Fruit fly (Drosophila melanogaster) whole organism, embryonic: ENCODE data around the gene qtc.

Experiments used
- Atf3 ChIP-seq: fragments of 200-800 bp; sonication (Bioruptor generic); optimal IDR thresholded peaks from 3 replicates; lab custom pipeline; 2016; ENCODE audit warnings: missing biosample characterization, missing genetic modification characterization
- Bgb ChIP-seq: fragments of 200-800 bp; sonication (Bioruptor generic); IDR thresholded peaks from 2 replicates; pipeline ENCODE4 v1.3.6; 2022; ENCODE audit warnings: missing biosample characterization, missing genetic modification characterization; ENCODE audit not compliant: partially characterized antibody
- CG12104 ChIP-seq: fragments of 200-800 bp; sonication (Bioruptor generic); optimal IDR thresholded peaks from 3 replicates; lab custom pipeline; 2016; ENCODE audit warnings: missing biosample characterization, missing genetic modification characterization
- CG12942 ChIP-seq: fragments of 200-800 bp; sonication (Bioruptor generic); optimal IDR thresholded peaks from 3 replicates; lab custom pipeline; 2016; ENCODE audit warnings: missing biosample characterization, missing genetic modification characterization
- CG15073 ChIP-seq: fragments of 200-800 bp; sonication (Bioruptor generic); optimal IDR thresholded peaks from 2 replicates; lab custom pipeline; 2016; ENCODE audit warnings: missing biosample characterization, missing genetic modification characterization
- CG1603 ChIP-seq: fragments of 200-800 bp; sonication (Bioruptor generic); optimal IDR thresholded peaks from 2 replicates; lab custom pipeline; 2019; ENCODE audit warnings: missing biosample characterization, mild to moderate bottlenecking, missing genetic modification characterization, moderate library complexity
- CG17802 ChIP-seq: fragments of 200-800 bp; sonication (Bioruptor generic); optimal IDR thresholded peaks from 2 replicates; lab custom pipeline; 2018; ENCODE audit warnings: missing biosample characterization, mild to moderate bottlenecking, missing genetic modification characterization, moderate library complexity
- CG2116 ChIP-seq: fragments of 200-800 bp; sonication (Bioruptor generic); optimal IDR thresholded peaks from 3 replicates; lab custom pipeline; 2018; ENCODE audit warnings: missing biosample characterization, mild to moderate bottlenecking, missing genetic modification characterization
- CG2199 ChIP-seq: fragments of 200-800 bp; sonication (Bioruptor generic); IDR thresholded peaks from 3 replicates; pipeline ENCODE4 v1.3.6; 2022; ENCODE audit warnings: missing biosample characterization, missing genetic modification characterization
- CG2678 ChIP-seq: fragments of 200-800 bp; sonication (Bioruptor generic); optimal IDR thresholded peaks from 3 replicates; lab custom pipeline; 2019; ENCODE audit warnings: missing biosample characterization, mild to moderate bottlenecking, missing genetic modification characterization, moderate library complexity
- CG5180 ChIP-seq: fragments of 200-800 bp; sonication (Bioruptor generic); optimal IDR thresholded peaks from 3 replicates; lab custom pipeline; 2017; ENCODE audit warnings: missing biosample characterization, missing genetic modification characterization, mild to moderate bottlenecking, moderate library complexity, missing genetic modification reagents
- CG6689 ChIP-seq: fragments of 200-800 bp; sonication (Bioruptor generic); IDR thresholded peaks from 2 replicates; pipeline ENCODE4 v1.3.6; 2022; ENCODE audit warnings: missing biosample characterization, missing genetic modification characterization
- CG6791 ChIP-seq: fragments of 200-800 bp; sonication (Bioruptor generic); IDR thresholded peaks from 3 replicates; pipeline ENCODE4 v1.3.6; 2022; ENCODE audit warnings: missing biosample characterization, missing genetic modification characterization; ENCODE audit not compliant: partially characterized antibody
- CG8944 ChIP-seq: fragments of 200-800 bp; sonication (Bioruptor generic); optimal IDR thresholded peaks from 3 replicates; lab custom pipeline; 2016; ENCODE audit warnings: missing biosample characterization, missing genetic modification characterization
- CG9727 ChIP-seq: fragments of 200-800 bp; sonication (Bioruptor generic); optimal IDR thresholded peaks from 3 replicates; lab custom pipeline; 2017; ENCODE audit warnings: missing biosample characterization, mild to moderate bottlenecking, missing genetic modification characterization
- CoRest ChIP-seq: fragments of 200-800 bp; sonication (Bioruptor generic); optimal IDR thresholded peaks from 3 replicates; lab custom pipeline; 2018; ENCODE audit warnings: missing biosample characterization, mild to moderate bottlenecking, missing genetic modification characterization, moderate library complexity
- Drgx ChIP-seq: fragments of 200-800 bp; sonication (Bioruptor generic); IDR thresholded peaks from 2 replicates; pipeline ENCODE4 v1.3.6; 2022; ENCODE audit warnings: missing biosample characterization, missing genetic modification characterization
- E2f1 ChIP-seq: fragments of 200-800 bp; sonication (Bioruptor generic); IDR thresholded peaks from 2 replicates; pipeline ENCODE4 v1.3.6; 2022; ENCODE audit warnings: missing biosample characterization, missing genetic modification characterization
- ERR ChIP-seq: fragments of 200-800 bp; sonication (Bioruptor generic); optimal IDR thresholded peaks from 2 replicates; lab custom pipeline; 2016; ENCODE audit warnings: missing biosample characterization, missing genetic modification characterization
- HmgZ ChIP-seq: fragments of 200-800 bp; sonication (Bioruptor generic); optimal IDR thresholded peaks from 2 replicates; lab custom pipeline; 2018; ENCODE audit warnings: missing biosample characterization, mild to moderate bottlenecking, missing genetic modification characterization
- Hmr ChIP-seq: fragments of 200-800 bp; sonication (Bioruptor generic); optimal IDR thresholded peaks from 3 replicates; lab custom pipeline; 2017; ENCODE audit warnings: mild to moderate bottlenecking, missing biosample characterization, missing genetic modification reagents, missing genetic modification characterization
- Med ChIP-seq: fragments of 200-800 bp; sonication (Bioruptor generic); peaks from one replicate; lab custom pipeline; 2016; ENCODE audit warnings: missing biosample characterization, missing genetic modification characterization, mild to moderate bottlenecking, inconsistent platforms, moderate library complexity
- Nf-YA ChIP-seq: fragments of 200-800 bp; sonication (Bioruptor generic); IDR thresholded peaks from 2 replicates; pipeline ENCODE4 v1.3.6; 2022; ENCODE audit warnings: missing biosample characterization, missing genetic modification characterization
- Xrp1 ChIP-seq: fragments of 200-800 bp; sonication (Bioruptor generic); IDR thresholded peaks from 2 replicates; pipeline ENCODE4 v1.3.6; 2022; ENCODE audit warnings: missing biosample characterization, missing genetic modification characterization
- ato ChIP-seq: fragments of 200-800 bp; sonication (Bioruptor generic); IDR thresholded peaks from 2 replicates; pipeline ENCODE4 v1.3.6; 2022; ENCODE audit warnings: missing biosample characterization, missing genetic modification characterization; ENCODE audit not compliant: partially characterized antibody
- caup ChIP-seq: fragments of 200-800 bp; sonication (Bioruptor generic); optimal IDR thresholded peaks from 3 replicates; lab custom pipeline; 2017; ENCODE audit warnings: missing biosample characterization, mild to moderate bottlenecking, missing genetic modification characterization, moderate library complexity; ENCODE audit not compliant: severe bottlenecking
- chinmo ChIP-seq: fragments of 200-800 bp; sonication (Bioruptor generic); IDR thresholded peaks from 4 replicates; pipeline ENCODE4 v1.3.6; 2022; ENCODE audit warnings: missing biosample characterization, missing genetic modification characterization; ENCODE audit not compliant: partially characterized antibody
- cwo ChIP-seq: fragments of 200-800 bp; sonication (Bioruptor generic); optimal IDR thresholded peaks from 3 replicates; lab custom pipeline; 2017; ENCODE audit warnings: missing biosample characterization, missing genetic modification characterization, mild to moderate bottlenecking, moderate library complexity, missing genetic modification reagents
- fd3F ChIP-seq: fragments of 200-800 bp; sonication (Bioruptor generic); optimal IDR thresholded peaks from 2 replicates; lab custom pipeline; 2018; ENCODE audit warnings: missing biosample characterization, mild to moderate bottlenecking, missing genetic modification characterization, moderate library complexity
- fd64A ChIP-seq: fragments of 200-800 bp; sonication (Bioruptor generic); optimal IDR thresholded peaks from 3 replicates; lab custom pipeline; 2018; ENCODE audit warnings: missing biosample characterization, mild to moderate bottlenecking, missing genetic modification characterization
- gem ChIP-seq: fragments of 200-800 bp; sonication (Bioruptor generic); optimal IDR thresholded peaks from 2 replicates; lab custom pipeline; 2019; ENCODE audit warnings: missing biosample characterization, mild to moderate bottlenecking, missing genetic modification characterization, moderate library complexity
- gsb-n ChIP-seq: fragments of 200-800 bp; sonication (Bioruptor generic); optimal IDR thresholded peaks from 3 replicates; lab custom pipeline; 2018; ENCODE audit warnings: missing biosample characterization, mild to moderate bottlenecking, missing genetic modification characterization
- inv ChIP-seq: fragments of 200-800 bp; sonication (Bioruptor generic); IDR thresholded peaks from 2 replicates; pipeline ENCODE4 v1.3.6; 2022; ENCODE audit warnings: missing biosample characterization, missing genetic modification characterization; ENCODE audit not compliant: partially characterized antibody
- klu ChIP-seq: fragments of 200-800 bp; sonication (Bioruptor generic); IDR thresholded peaks from 2 replicates; pipeline ENCODE4 v1.3.6; 2022; ENCODE audit warnings: missing biosample characterization, missing genetic modification characterization
- kni ChIP-seq: fragments of 200-800 bp; sonication (Bioruptor generic); optimal IDR thresholded peaks from 3 replicates; lab custom pipeline; 2017; ENCODE audit warnings: mild to moderate bottlenecking, missing biosample characterization, missing genetic modification reagents, missing genetic modification characterization
- lab ChIP-seq: fragments of 200-800 bp; sonication (Bioruptor generic); optimal IDR thresholded peaks from 3 replicates; lab custom pipeline; 2017; ENCODE audit warnings: missing biosample characterization, missing genetic modification characterization, mild to moderate bottlenecking, moderate library complexity, missing genetic modification reagents
- lmd ChIP-seq: fragments of 200-800 bp; sonication (Bioruptor generic); IDR thresholded peaks from 2 replicates; pipeline ENCODE4 v1.3.6; 2022; ENCODE audit warnings: missing biosample characterization, missing genetic modification characterization
- mirr ChIP-seq: fragments of 200-800 bp; sonication (Bioruptor generic); optimal IDR thresholded peaks from 3 replicates; lab custom pipeline; 2018; ENCODE audit warnings: missing biosample characterization, mild to moderate bottlenecking, missing genetic modification characterization
- nau ChIP-seq: fragments of 200-800 bp; sonication (Bioruptor generic); optimal IDR thresholded peaks from 3 replicates; lab custom pipeline; 2017; ENCODE audit warnings: missing biosample characterization, mild to moderate bottlenecking, missing genetic modification characterization, missing genetic modification reagents
- odd ChIP-seq: fragments of 200-800 bp; sonication (Bioruptor generic); optimal IDR thresholded peaks from 2 replicates; lab custom pipeline; 2017; ENCODE audit warnings: missing biosample characterization, mild to moderate bottlenecking, missing genetic modification characterization
- peb ChIP-seq: fragments of 200-800 bp; sonication (Bioruptor generic); IDR thresholded peaks from 2 replicates; pipeline ENCODE4 v1.3.6; 2022; ENCODE audit warnings: missing biosample characterization, missing genetic modification characterization
- rib ChIP-seq: fragments of 200-800 bp; sonication (Bioruptor generic); IDR thresholded peaks from 2 replicates; pipeline ENCODE4 v1.3.6; 2022; ENCODE audit warnings: missing biosample characterization, missing genetic modification characterization
- schlank ChIP-seq: fragments of 200-800 bp; sonication (Bioruptor generic); optimal IDR thresholded peaks from 2 replicates; lab custom pipeline; 2018; ENCODE audit warnings: missing biosample characterization, mild to moderate bottlenecking, missing genetic modification characterization
- sd ChIP-seq: fragments of 200-800 bp; sonication (Bioruptor generic); optimal IDR thresholded peaks from 3 replicates; lab custom pipeline; 2018; ENCODE audit warnings: missing biosample characterization, mild to moderate bottlenecking, missing genetic modification characterization, moderate library complexity
- sens ChIP-seq: fragments of 200-800 bp; sonication (Bioruptor generic); peaks from one replicate; lab custom pipeline; 2016; ENCODE audit warnings: missing biosample characterization, missing genetic modification characterization
- sqz ChIP-seq: fragments of 200-800 bp; sonication (Bioruptor generic); optimal IDR thresholded peaks from 3 replicates; lab custom pipeline; 2018; ENCODE audit warnings: missing biosample characterization, mild to moderate bottlenecking, missing genetic modification characterization
- tna ChIP-seq: fragments of 200-800 bp; sonication (Bioruptor generic); IDR thresholded peaks from 2 replicates; pipeline ENCODE4 v1.3.6; 2022; ENCODE audit warnings: missing biosample characterization, missing genetic modification characterization; ENCODE audit not compliant: partially characterized antibody

qtc gene

dm6 chr2L:5113480-5114118, 53.0 kb downstream of the qtc start (continued):
- TF ChIP-seq fd64A (peak; percentile 24), tna (no peak), Hmr (GFP tag; lab: Kevin White, UChicago) (peak; percentile 36), Med (GFP tag; lab: Kevin White, UChicago) (peak; percentile 85), CG8944 (GFP tag; lab: Kevin White, UChicago) (no peak), caup (GFP tag; lab: Kevin White, UChicago) (peak; percentile 26), gsb-n (tag; lab: Kevin White, UChicago) (no peak), CG12104 (GFP tag; lab: Kevin White, UChicago) (no peak), gem (tag; lab: Kevin White, UChicago) (peak; percentile 11), sd (tag; lab: Kevin White, UChicago) (peak; percentile 30), lmd (GFP tag; lab: Robert Waterston, UW) (no peak), CG6791 (GFP tag; lab: Robert Waterston, UW) (no peak), fd3F (GFP tag; lab: Kevin White, UChicago) (peak; percentile 1), CG15073 (GFP tag; lab: Kevin White, UChicago) (no peak), lab (peak; percentile 54), Atf3 (GFP tag; lab: Kevin White, UChicago) (no peak), nau (GFP tag; lab: Kevin White, UChicago) (peak; percentile 28), Xrp1 (GFP tag; lab: Robert Waterston, UW) (no peak), CG17802 (tag; lab: Kevin White, UChicago) (no peak), sens (GFP tag; lab: Kevin White, UChicago) (peak; percentile 73), chinmo (GFP tag; lab: Robert Waterston, UW) (0 out of 4 replicates have a peak, but pooled peaks have one; percentile 54), CG2199 (GFP tag; lab: Robert Waterston, UW) (no peak), mirr (GFP tag; lab: Kevin White, UChicago) (no peak), ato (GFP tag; lab: Robert Waterston, UW) (no peak), Drgx (no peak), rib (GFP tag; lab: Robert Waterston, UW) (no peak), CG2116 (GFP tag; lab: Kevin White, UChicago) (no peak), CG12942 (GFP tag; lab: Kevin White, UChicago) (no peak), CG5180 (GFP tag; lab: Kevin White, UChicago) (peak; percentile 52), Bgb (no peak), CG6689 (GFP tag; lab: Robert Waterston, UW) (no peak), CG9727 (no peak), schlank (tag; lab: Kevin White, UChicago) (no peak), kni (GFP tag; lab: Kevin White, UChicago) (no peak), CG1603 (tag; lab: Kevin White, UChicago) (peak; percentile 16), HmgZ (tag; lab: Kevin White, UChicago) (peak; percentile 5), inv (no peak), klu (GFP tag; lab: Robert Waterston, UW) (no peak), peb (GFP tag; lab: Robert Waterston, UW) (no peak), sqz (no peak), cwo (GFP tag; lab: Kevin White, UChicago) (peak; percentile 6), odd (peak; percentile 58), CoRest (tag; lab: Kevin White, UChicago) (no peak), ERR (GFP tag; lab: Kevin White, UChicago) (no peak), CG2678 (tag; lab: Kevin White, UChicago) (peak; percentile 43), Nf-YA (GFP tag; lab: Robert Waterston, UW) (no peak), E2f1 (GFP tag; lab: Robert Waterston, UW) (no peak)
